Worm (Caenorhabditis elegans) whole organism, L3 larva: Measurements from ENCODE around the gene sec-61.G.
A peak's percentile ranks its signal among the peaks of the same experiment; 100 is the strongest.

ENCODE experiments used
- R02D3.7 ChIP-seq: fragments of 150-350 bp; optimal IDR thresholded peaks from 2 replicates; lab custom pipeline; 2014; ENCODE audit warnings: missing biosample characterization, missing genetic modification characterization
- ZK546.5 ChIP-seq: sonication (generic microtip); optimal IDR thresholded peaks from 2 replicates; lab custom pipeline; 2017; ENCODE audit warnings: missing biosample characterization, missing genetic modification characterization
- aly-2 ChIP-seq: fragments of 150-350 bp; optimal IDR thresholded peaks from 2 replicates; lab custom pipeline; 2014; ENCODE audit warnings: missing biosample characterization, missing genetic modification characterization
- ama-1 ChIP-seq: fragments of 150-350 bp; optimal IDR thresholded peaks from 2 replicates; lab custom pipeline; 2018
- ceh-16 ChIP-seq: sonication (generic microtip); optimal IDR thresholded peaks from 2 replicates; lab custom pipeline; 2017; ENCODE audit warnings: missing biosample characterization, missing genetic modification characterization
- ceh-28 ChIP-seq: fragments of 150-350 bp; optimal IDR thresholded peaks from 2 replicates; lab custom pipeline; 2014; ENCODE audit warnings: missing biosample characterization, missing genetic modification reagents, missing genetic modification characterization
- ceh-82 ChIP-seq: fragments of 150-350 bp; optimal IDR thresholded peaks from 2 replicates; lab custom pipeline; 2014; ENCODE audit warnings: missing biosample characterization, missing genetic modification characterization
- ceh-9 ChIP-seq: sonication (generic microtip); optimal IDR thresholded peaks from 2 replicates; lab custom pipeline; 2018; ENCODE audit warnings: missing biosample characterization, missing genetic modification characterization
- daf-12 ChIP-seq: fragments of 150-350 bp; optimal IDR thresholded peaks from 2 replicates; lab custom pipeline; 2014; ENCODE audit warnings: missing biosample characterization, missing genetic modification reagents, missing genetic modification characterization
- egl-27 ChIP-seq: sonication (generic microtip); optimal IDR thresholded peaks from 4 replicates; lab custom pipeline; 2017; ENCODE audit warnings: missing biosample characterization, missing genetic modification reagents, missing genetic modification characterization
- egl-5 ChIP-seq: fragments of 150-350 bp; optimal IDR thresholded peaks from 2 replicates; lab custom pipeline; 2017; ENCODE audit warnings: missing biosample characterization, missing genetic modification reagents, missing genetic modification characterization, inconsistent platforms
- elt-1 ChIP-seq: fragments of 150-350 bp; optimal IDR thresholded peaks from 2 replicates; lab custom pipeline; 2014; ENCODE audit warnings: missing biosample characterization, missing genetic modification characterization
- elt-2 ChIP-seq: sonication (generic microtip); optimal IDR thresholded peaks from 2 replicates; lab custom pipeline; 2016; ENCODE audit warnings: missing genetic modification reagents, mild to moderate bottlenecking, missing genetic modification characterization, missing compliant biosample characterization
- elt-3 ChIP-seq, 3 experiments: fragments of 150-350 bp in 1 of 3; sonication (generic microtip) in 2 of 3; optimal IDR thresholded peaks; 2 replicates in 2 of 3; 4 replicates in 1 of 3; lab custom pipeline; 2014 to 2017; ENCODE audit warnings: missing biosample characterization in 3 of 3, missing genetic modification characterization in 3 of 3
- eor-1 ChIP-seq, 2 experiments: fragments of 150-350 bp; optimal IDR thresholded peaks; 2 replicates each; lab custom pipeline; 2014 to 2018; ENCODE audit warnings: missing biosample characterization in 2 of 2, missing genetic modification characterization in 2 of 2
- fkh-10 ChIP-seq: sonication (generic microtip); optimal IDR thresholded peaks from 2 replicates; lab custom pipeline; 2017; ENCODE audit warnings: missing biosample characterization, missing genetic modification reagents, missing genetic modification characterization
- fkh-2 ChIP-seq: fragments of 150-350 bp; optimal IDR thresholded peaks from 2 replicates; lab custom pipeline; 2014; ENCODE audit warnings: missing biosample characterization, missing genetic modification reagents, missing genetic modification characterization
- fos-1 ChIP-seq: fragments of 150-350 bp; optimal IDR thresholded peaks from 2 replicates; lab custom pipeline; 2014; ENCODE audit warnings: missing biosample characterization, missing genetic modification characterization
- hmg-11 ChIP-seq: sonication (generic microtip); optimal IDR thresholded peaks from 2 replicates; lab custom pipeline; 2016; ENCODE audit warnings: missing genetic modification characterization, missing compliant biosample characterization
- jun-1 ChIP-seq: fragments of 150-350 bp; optimal IDR thresholded peaks from 2 replicates; lab custom pipeline; 2014; ENCODE audit warnings: missing biosample characterization, missing genetic modification reagents, missing genetic modification characterization
- lin-15B ChIP-seq: fragments of 150-350 bp; optimal IDR thresholded peaks from 2 replicates; lab custom pipeline; 2014; ENCODE audit warnings: missing biosample characterization, missing genetic modification characterization
- lin-39 ChIP-seq: fragments of 150-350 bp; optimal IDR thresholded peaks from 2 replicates; lab custom pipeline; 2018; ENCODE audit warnings: missing biosample characterization, missing genetic modification reagents, missing genetic modification characterization
- lsy-12 ChIP-seq: sonication (generic microtip); optimal IDR thresholded peaks from 2 replicates; lab custom pipeline; 2016; ENCODE audit warnings: mild to moderate bottlenecking, missing genetic modification characterization, missing compliant biosample characterization
- mdl-1 ChIP-seq: fragments of 150-350 bp; optimal IDR thresholded peaks from 2 replicates; lab custom pipeline; 2014; ENCODE audit warnings: missing biosample characterization, missing genetic modification characterization
- mml-1 ChIP-seq: fragments of 150-350 bp; sonication (generic microtip); optimal IDR thresholded peaks from 3 replicates; lab custom pipeline; 2014; ENCODE audit warnings: missing biosample characterization, missing genetic modification characterization
- nfya-1 ChIP-seq: sonication (generic microtip); optimal IDR thresholded peaks from 2 replicates; lab custom pipeline; 2017; ENCODE audit warnings: missing genetic modification characterization, mild to moderate bottlenecking, missing compliant biosample characterization, antibody characterized with exemption, moderate library complexity; ENCODE audit not compliant: insufficient read depth
- nhr-11 ChIP-seq: fragments of 150-350 bp; optimal IDR thresholded peaks from 2 replicates; lab custom pipeline; 2014; ENCODE audit warnings: missing biosample characterization, missing genetic modification characterization
- nhr-12 ChIP-seq: fragments of 150-350 bp; optimal IDR thresholded peaks from 2 replicates; lab custom pipeline; 2014; ENCODE audit warnings: missing biosample characterization, missing genetic modification characterization
- nhr-23 ChIP-seq: fragments of 150-350 bp; optimal IDR thresholded peaks from 2 replicates; lab custom pipeline; 2014; ENCODE audit warnings: missing biosample characterization, missing genetic modification reagents, missing genetic modification characterization
- nhr-237 ChIP-seq: fragments of 150-350 bp; optimal IDR thresholded peaks from 2 replicates; lab custom pipeline; 2014; ENCODE audit warnings: missing biosample characterization, missing genetic modification characterization
- nhr-25 ChIP-seq: sonication (generic microtip); optimal IDR thresholded peaks from 2 replicates; lab custom pipeline; 2017; ENCODE audit warnings: missing biosample characterization, missing genetic modification characterization
- nhr-28 ChIP-seq: fragments of 150-350 bp; optimal IDR thresholded peaks from 2 replicates; lab custom pipeline; 2014; ENCODE audit warnings: missing biosample characterization, missing genetic modification characterization
- nhr-43 ChIP-seq: sonication (generic microtip); optimal IDR thresholded peaks from 2 replicates; lab custom pipeline; 2016; ENCODE audit warnings: mild to moderate bottlenecking, missing genetic modification characterization, missing compliant biosample characterization; ENCODE audit not compliant: poor library complexity, severe bottlenecking
- nhr-67 ChIP-seq: fragments of 150-350 bp; optimal IDR thresholded peaks from 2 replicates; lab custom pipeline; 2014; ENCODE audit warnings: missing biosample characterization, missing genetic modification characterization
- nhr-76 ChIP-seq: fragments of 150-350 bp; sonication (generic microtip); optimal IDR thresholded peaks from 5 replicates; lab custom pipeline; 2014; ENCODE audit warnings: missing biosample characterization, missing genetic modification characterization
- nhr-77 ChIP-seq: fragments of 150-350 bp; optimal IDR thresholded peaks from 2 replicates; lab custom pipeline; 2014; ENCODE audit warnings: missing biosample characterization, missing genetic modification characterization
- pha-4 ChIP-seq: fragments of 150-350 bp; optimal IDR thresholded peaks from 2 replicates; lab custom pipeline; 2014; ENCODE audit warnings: missing biosample characterization, missing genetic modification reagents, missing genetic modification characterization
- pqm-1 ChIP-seq: fragments of 150-350 bp; optimal IDR thresholded peaks from 2 replicates; lab custom pipeline; 2017; ENCODE audit warnings: missing biosample characterization, missing genetic modification characterization, inconsistent platforms
- sea-2 ChIP-seq: fragments of 150-350 bp; sonication (generic microtip); optimal IDR thresholded peaks from 4 replicates; lab custom pipeline; 2014; ENCODE audit warnings: missing biosample characterization, missing genetic modification reagents, missing genetic modification characterization
- skn-1 ChIP-seq: fragments of 150-350 bp; optimal IDR thresholded peaks from 2 replicates; lab custom pipeline; 2014; ENCODE audit warnings: missing biosample characterization, missing genetic modification characterization
- snpc-4 ChIP-seq: fragments of 150-350 bp; optimal IDR thresholded peaks from 2 replicates; lab custom pipeline; 2014; ENCODE audit warnings: missing biosample characterization, missing genetic modification characterization
- tbx-2 ChIP-seq: sonication (generic microtip); optimal IDR thresholded peaks from 2 replicates; lab custom pipeline; 2016; ENCODE audit warnings: mild to moderate bottlenecking, missing genetic modification characterization, missing compliant biosample characterization
- unc-39 ChIP-seq: sonication (generic microtip); optimal IDR thresholded peaks from 4 replicates; lab custom pipeline; 2017; ENCODE audit warnings: missing biosample characterization, missing genetic modification characterization
- unc-62 ChIP-seq: fragments of 150-350 bp; sonication (generic microtip); optimal IDR thresholded peaks from 4 replicates; lab custom pipeline; 2014; ENCODE audit warnings: missing biosample characterization, missing genetic modification reagents, missing genetic modification characterization
- zag-1 ChIP-seq: fragments of 150-350 bp; optimal IDR thresholded peaks from 2 replicates; lab custom pipeline; 2014; ENCODE audit warnings: missing biosample characterization, missing genetic modification characterization
- ztf-11 ChIP-seq: fragments of 150-350 bp; optimal IDR thresholded peaks from 2 replicates; lab custom pipeline; 2014; ENCODE audit warnings: missing biosample characterization, missing genetic modification characterization
- ztf-4 ChIP-seq: fragments of 150-350 bp; optimal IDR thresholded peaks from 2 replicates; lab custom pipeline; 2014; ENCODE audit warnings: missing biosample characterization, missing genetic modification characterization

The sec-61.G gene

DNA sequence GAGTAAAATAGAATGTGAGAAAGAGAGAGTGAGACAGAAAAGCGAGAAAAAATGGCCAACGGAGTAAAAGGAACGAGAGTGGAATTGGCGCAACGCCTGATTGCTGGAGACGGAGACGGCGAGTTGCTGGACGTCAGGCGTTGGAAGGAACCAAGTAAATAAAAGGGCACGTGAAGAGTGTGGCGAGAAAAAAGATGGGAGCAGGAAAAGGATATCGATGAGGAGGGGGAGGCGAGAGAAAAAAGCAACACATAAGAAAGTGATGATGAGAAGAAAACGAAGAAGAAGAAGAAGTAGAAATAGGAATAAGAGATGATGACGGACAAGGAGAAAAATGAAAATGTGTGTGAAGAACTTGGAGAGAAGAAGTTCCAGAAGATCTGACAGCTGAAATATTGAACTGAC lies 25.5 kb downstream of the sec-61.G start:
- TF ChIP-seq ZK546.5 (tag; lab: Kevin White, UChicago) (no peak), fos-1 (no peak), mdl-1 (tag; lab: Kevin White, UChicago) (peak; percentile 83), mml-1 (tag; lab: Kevin White, UChicago) (peak; percentile 55), fkh-10 (GFP tag; lab: Kevin White, UChicago) (peak; percentile 92), elt-3 (tag; optimal IDR thresholded peaks at IDR 0.05; lab: Kevin White, UChicago) (no peak), nhr-237 (tag; lab: Kevin White, UChicago) (no peak), egl-5 (tag; lab: Kevin White, UChicago) (peak; percentile 69), tbx-2 (tag; lab: Kevin White, UChicago) (peak; percentile 67), elt-2 (tag; lab: Kevin White, UChicago) (peak; percentile 36), nhr-11 (tag; lab: Kevin White, UChicago) (peak; percentile 56), nhr-25 (tag; lab: Kevin White, UChicago) (no peak), eor-1 (tag; optimal IDR thresholded peaks at IDR 0.05; lab: Kevin White, UChicago) (no peak), ztf-4 (tag; lab: Kevin White, UChicago) (no peak), sea-2 (GFP tag; lab: Kevin White, UChicago) (no peak), nhr-23 (tag; lab: Kevin White, UChicago) (peak; percentile 33), nhr-67 (tag; lab: Kevin White, UChicago) (no peak), nhr-28 (tag; lab: Kevin White, UChicago) (no peak), jun-1 (peak; percentile 71), fkh-2 (tag; lab: Kevin White, UChicago) (peak; percentile 12), unc-62 (peak; percentile 80), aly-2 (no peak), daf-12 (no peak), lsy-12 (peak; percentile 54), R02D3.7 (tag; lab: Kevin White, UChicago) (peak; percentile 39), nhr-43 (tag; lab: Kevin White, UChicago) (peak; percentile 60), egl-27 (tag; lab: Kevin White, UChicago) (peak; percentile 66), hmg-11 (peak; percentile 90), ceh-9 (tag; lab: Kevin White, UChicago) (no peak), snpc-4 (tag; lab: Kevin White, UChicago) (peak; percentile 47), ceh-82 (tag; lab: Kevin White, UChicago) (peak; percentile 7), unc-39 (no peak), pqm-1 (tag; lab: Kevin White, UChicago) (peak; percentile 46), zag-1 (peak; percentile 35), pha-4 (tag; lab: Kevin White, UChicago) (peak; percentile 92), ceh-16 (no peak), elt-1 (peak; percentile 49), nhr-77 (no peak), nhr-76 (tag; lab: Kevin White, UChicago) (no peak), nfya-1 (tag; lab: Kevin White, UChicago) (peak; percentile 87), ztf-11 (tag; lab: Kevin White, UChicago) (no peak), lin-15B (tag; lab: Kevin White, UChicago) (peak; percentile 45), ama-1 (lab: Kevin White, UChicago) (no peak), ceh-28 (tag; lab: Kevin White, UChicago) (peak; percentile 60), nhr-12 (tag; lab: Kevin White, UChicago) (no peak), lin-39 (peak; percentile 65), skn-1 (tag; lab: Kevin White, UChicago) (peak; percentile 16)
